Worm (Caenorhabditis elegans): ENCODE results near the gene wbp-11.

DNA sequence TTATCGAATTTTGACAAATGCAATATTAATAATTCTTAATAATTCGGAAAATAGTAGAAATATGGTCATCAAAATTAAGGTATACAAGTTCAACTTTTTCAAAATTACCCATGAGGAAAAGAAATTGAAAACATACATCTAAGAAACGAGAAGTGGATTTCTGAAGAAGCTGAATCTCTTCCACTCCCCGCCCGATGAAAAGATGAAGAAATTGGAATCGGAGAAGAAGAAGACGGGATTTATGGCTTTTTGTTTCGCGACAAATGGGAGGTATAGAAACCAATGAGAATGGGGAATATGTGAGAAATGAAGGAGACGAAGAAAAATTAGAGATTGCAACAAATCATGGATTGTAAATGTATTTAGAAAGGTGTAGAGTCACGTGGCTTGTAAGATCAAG, 30.3 kb downstream of the wbp-11 start:
- TF ChIP-seq F13C5.2 (tag; optimal IDR thresholded peaks at IDR 0.05) (no peak), ceh-13 (GFP tag; optimal IDR thresholded peaks at IDR 0.05) (no peak), ceh-36 (tag; optimal IDR thresholded peaks at IDR 0.05) (no peak), flt-1 (GFP tag; IDR thresholded peaks at IDR 0.05) (no peak), B0310.2 (tag; optimal IDR thresholded peaks at IDR 0.05) (no peak), tbx-11 (GFP tag; IDR thresholded peaks at IDR 0.05) (no peak), aly-1 (tag; optimal IDR thresholded peaks at IDR 0.05) (no peak), pes-1 (GFP tag; IDR thresholded peaks at IDR 0.05) (no peak), hnd-1 (tag; optimal IDR thresholded peaks at IDR 0.05) (no peak), tbx-37 (GFP tag; conservative IDR thresholded peaks at IDR 0.05) (no peak), hmg-4 (GFP tag; optimal IDR thresholded peaks at IDR 0.05) (no peak), ama-1 (optimal IDR thresholded peaks at IDR 0.05) (no peak), ets-7 (tag; optimal IDR thresholded peaks at IDR 0.05) (no peak), scrt-1 (GFP tag; IDR thresholded peaks at IDR 0.05) (no peak)

Data from whole organism, early embryonic.